Fruit fly (Drosophila melanogaster) whole organism, wandering third instar larva: ENCODE data around the gene CG42853.

Source experiments
- CG32264 ChIP-seq: fragments of 200-800 bp; sonication (Bioruptor generic); optimal IDR thresholded peaks from 2 replicates; lab custom pipeline; 2016; ENCODE audit warnings: missing biosample characterization, missing genetic modification characterization
- CrebA ChIP-seq: fragments of 200-800 bp; sonication (Bioruptor generic); optimal IDR thresholded peaks from 2 replicates; lab custom pipeline; 2016; ENCODE audit warnings: missing biosample characterization, mild to moderate bottlenecking, missing genetic modification characterization, borderline replicate concordance
- Dfd ChIP-seq: fragments of >200 bp; optimal IDR thresholded peaks from 2 replicates; lab custom pipeline; 2017; ENCODE audit warnings: missing biosample characterization, missing genetic modification characterization
- Dif ChIP-seq: fragments of 200-275, 200-300 bp; sonication (Bioruptor generic); optimal IDR thresholded peaks from 2 replicates; lab custom pipeline; 2018; ENCODE audit warnings: missing biosample characterization, missing genetic modification characterization; ENCODE audit not compliant: partially characterized antibody
- Myc ChIP-seq: fragments of >200 bp; optimal IDR thresholded peaks from 2 replicates; lab custom pipeline; 2017
- br ChIP-seq: fragments of 200-800 bp; sonication (Bioruptor generic); optimal IDR thresholded peaks from 2 replicates; lab custom pipeline; 2016; ENCODE audit warnings: missing biosample characterization, missing genetic modification characterization
- dl ChIP-seq, 2 experiments: fragments of 175-275, 200-275 bp in 1 of 2; fragments of 200-275 bp in 1 of 2; sonication (Bioruptor generic); optimal IDR thresholded peaks; lab custom pipeline; 2018; ENCODE audit warnings: mild to moderate bottlenecking in 2 of 2, missing biosample characterization in 2 of 2, missing genetic modification characterization in 2 of 2, moderate library complexity in 2 of 2; ENCODE audit not compliant: partially characterized antibody in 2 of 2, insufficient read depth in 1 of 2
- pan ChIP-seq: fragments of >200 bp; optimal IDR thresholded peaks from 2 replicates; lab custom pipeline; 2017
- psq ChIP-seq: fragments of 200-800 bp; sonication (Bioruptor generic); optimal IDR thresholded peaks from 3 replicates; lab custom pipeline; 2017; ENCODE audit warnings: missing biosample characterization, mild to moderate bottlenecking, missing genetic modification characterization, moderate library complexity
- sv ChIP-seq: fragments of 200-800 bp; sonication (Bioruptor generic); optimal IDR thresholded peaks from 3 replicates; lab custom pipeline; 2016; ENCODE audit warnings: missing biosample characterization, missing genetic modification characterization
- usp ChIP-seq: fragments of >200 bp; optimal IDR thresholded peaks from 2 replicates; lab custom pipeline; 2017; ENCODE audit warnings: missing biosample characterization, missing genetic modification characterization

DNA sequence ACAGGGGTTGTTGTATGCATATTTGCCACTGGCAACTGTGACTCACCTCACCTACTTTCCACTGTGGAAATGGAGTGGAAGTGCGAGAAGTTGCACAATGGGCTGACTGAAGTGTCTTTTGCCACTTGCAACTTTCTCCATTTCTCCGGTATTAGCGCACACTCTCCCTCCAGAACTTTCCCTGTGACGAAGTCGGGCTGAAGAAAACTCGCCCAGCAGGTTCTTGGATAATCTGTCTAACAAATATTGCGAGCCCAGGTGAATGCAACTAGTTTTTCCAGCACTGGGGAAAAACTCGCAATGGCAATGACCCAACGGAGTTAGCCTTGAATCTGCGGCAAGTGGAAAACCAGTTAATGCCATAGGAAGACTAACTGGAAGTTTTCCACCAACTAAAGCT is 45.1 kb downstream of the CG42853 start:
- TF ChIP-seq dl (GFP tag; optimal IDR thresholded peaks at IDR 0.05; lab: Kevin White, UChicago; ENCODE audit: insufficient read depth in 1 of 2, partially characterized antibody in 2 of 2) (no peak), CG32264 (no peak), Dfd (no peak), sv (GFP tag; lab: Kevin White, UChicago) (no peak), pan (no peak), Dif (GFP tag; lab: Kevin White, UChicago) (no peak), psq (no peak), CrebA (GFP tag; lab: Kevin White, UChicago) (no peak), usp (GFP tag; lab: Kevin White, UChicago) (no peak), br (no peak), Myc (lab: Kevin White, UChicago) (no peak)
